Fruit fly (Drosophila melanogaster): ENCODE measurements around the gene CG5768.

DNA sequence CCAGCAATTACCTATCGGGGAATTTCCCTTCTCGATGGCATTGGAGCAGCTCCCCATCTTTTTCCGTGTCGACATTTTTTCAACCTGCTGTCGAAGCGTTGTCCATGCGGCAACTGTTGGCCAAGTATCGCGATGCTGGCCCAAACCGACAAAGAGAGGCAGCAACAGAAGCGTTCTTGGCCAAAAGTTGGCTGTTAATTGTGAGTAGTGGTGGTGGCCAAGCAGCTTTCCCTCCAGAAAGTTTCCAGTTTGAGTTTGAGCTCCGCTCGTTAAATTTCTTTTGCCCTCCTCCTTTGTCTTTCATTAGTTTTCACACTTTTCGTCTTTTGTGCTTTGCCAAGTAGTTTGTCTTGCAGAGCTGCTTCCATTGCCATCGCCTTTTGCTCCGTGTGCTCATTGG, 17.5 kb downstream of the CG5768 start, which contains the start of gene CG17782:
- TF ChIP-seq lola (GFP tag; optimal IDR thresholded peaks at IDR 0.05) (no peak), psq (GFP tag; optimal IDR thresholded peaks at IDR 0.05) (no peak), h (GFP tag; optimal IDR thresholded peaks at IDR 0.05) (no peak), Dfd (GFP tag; optimal IDR thresholded peaks at IDR 0.05) (no peak), Hr78 (GFP tag; optimal IDR thresholded peaks at IDR 0.05) (no peak), OdsH (GFP tag; optimal IDR thresholded peaks at IDR 0.05) (no peak), GATAd (GFP tag; optimal IDR thresholded peaks at IDR 0.05) (no peak), brk (GFP tag; optimal IDR thresholded peaks at IDR 0.05) (no peak), dsf (GFP tag; optimal IDR thresholded peaks at IDR 0.05; ENCODE audit: borderline replicate concordance) (no peak)
